Fruit fly (Drosophila melanogaster) whole organism: ENCODE measurements around the gene CG4960.

Experiments used
- CG8478 ChIP-seq: fragments of >200 bp; optimal IDR thresholded peaks from 2 replicates; lab custom pipeline; 2018; ENCODE audit warnings: inconsistent platforms
- Dll ChIP-seq: fragments of >200 bp; optimal IDR thresholded peaks from 2 replicates; lab custom pipeline; 2017
- EcR ChIP-seq, 2 experiments: fragments of >200 bp; optimal IDR thresholded peaks; 2 replicates each; lab custom pipeline; 2017; ENCODE audit warnings: missing biosample characterization in 2 of 2, missing genetic modification characterization in 2 of 2, missing genetic modification reagents in 2 of 2
- pan ChIP-seq: fragments of >200 bp; optimal IDR thresholded peaks from 2 replicates; lab custom pipeline; 2017
- psq ChIP-seq: fragments of >200 bp; optimal IDR thresholded peaks from 2 replicates; lab custom pipeline; 2017
- usp ChIP-seq: fragments of >200 bp; optimal IDR thresholded peaks from 2 replicates; lab custom pipeline; 2017; ENCODE audit warnings: missing biosample characterization, missing genetic modification characterization, mixed read lengths

Gene CG4960

DNA sequence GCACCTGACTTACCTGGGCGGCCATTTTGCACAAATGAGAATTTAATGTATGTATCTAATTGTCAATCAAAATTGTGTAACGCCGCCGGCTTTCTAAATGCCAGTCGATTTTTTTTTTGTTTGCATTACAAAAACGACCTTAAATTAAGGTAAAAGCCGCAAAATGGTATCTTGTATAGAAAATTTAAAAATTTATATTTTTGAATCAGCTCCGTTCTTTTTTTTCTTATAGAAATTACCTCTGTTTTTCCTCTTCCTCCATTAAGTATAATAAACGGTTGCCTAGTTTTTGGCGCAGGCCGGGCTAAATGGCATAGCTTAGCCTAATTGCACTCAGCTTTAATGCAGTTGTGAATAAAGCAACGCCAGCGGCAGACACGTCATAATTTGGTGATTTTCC lies at the start of gene CG4960:
TSS of gene CG4960 (minus strand) at position 101 of the 400 bp plus-strand sequence.
- no peak for TF ChIP-seq Dll (lab: Kevin White, UChicago)

- TF ChIP-seq psq (lab: Kevin White, UChicago) (no peak), usp (GFP tag; lab: Kevin White, UChicago) (no peak), EcR (GFP tag; optimal IDR thresholded peaks at IDR 0.05; lab: Kevin White, UChicago) (no peak), Dll (lab: Kevin White, UChicago) (no peak), CG8478 (lab: Kevin White, UChicago) (no peak), pan (lab: Kevin White, UChicago) (no peak)
Observed at dm6 chr3R:25831799-25832280, 44.7 kb upstream of the CG4960 start, which contains the start of the genes Mst57Da and alpha4GT2. Gene Mst57Da (minus strand): TSS chr3R:25831899. Gene alpha4GT2 (plus strand): TSS chr3R:25832230.

- TF ChIP-seq usp (GFP tag; lab: Kevin White, UChicago) = no peak
- no peak for TF ChIP-seq Dll (lab: Kevin White, UChicago)
- no peak for TF ChIP-seq psq (lab: Kevin White, UChicago)
- no peak for TF ChIP-seq CG8478 (lab: Kevin White, UChicago)
- no peak for TF ChIP-seq EcR (GFP tag; optimal IDR thresholded peaks at IDR 0.05; lab: Kevin White, UChicago)
- no peak for TF ChIP-seq pan (lab: Kevin White, UChicago)
Observed at dm6 chr3R:25830814-25831213, 43.7 kb upstream of the CG4960 start, which contains the start of gene Mst57Db. Gene Mst57Db (minus strand): TSS chr3R:25830914.

dm6 chr3R:25830128-25830527 lies 43.0 kb upstream of the CG4960 start, which contains the start of gene Sfp96F:
Gene Sfp96F (minus strand): TSS chr3R:25830228.
- no peak for TF ChIP-seq Dll (lab: Kevin White, UChicago)
- TF ChIP-seq usp (GFP tag; lab: Kevin White, UChicago) = no peak
- no peak for TF ChIP-seq psq (lab: Kevin White, UChicago)
- no peak for TF ChIP-seq EcR (GFP tag; optimal IDR thresholded peaks at IDR 0.05; lab: Kevin White, UChicago)
- TF ChIP-seq CG8478 (lab: Kevin White, UChicago) = no peak
- no peak for TF ChIP-seq pan (lab: Kevin White, UChicago)

DNA sequence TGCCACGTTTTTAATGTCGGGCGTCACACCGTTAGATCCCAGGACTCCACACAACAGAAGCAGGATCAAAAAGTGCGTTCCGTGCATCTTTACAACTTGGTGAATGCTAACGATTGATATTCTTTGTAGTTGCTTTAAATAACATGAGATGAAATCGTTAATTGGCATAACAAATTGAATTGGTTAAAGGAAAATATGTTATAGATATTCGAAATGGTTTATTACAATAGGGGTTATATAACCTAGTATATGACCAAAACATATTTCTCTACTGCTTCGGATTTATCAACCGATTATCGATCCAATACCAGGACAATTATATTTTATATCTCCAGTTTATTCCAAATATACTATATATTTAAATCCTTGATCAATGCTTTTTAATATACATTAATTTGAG lies 42.5 kb upstream of the CG4960 start, which contains the start of gene Mst57Dc:
TSS of gene Mst57Dc (minus strand) at position 101 of the 400 bp plus-strand sequence.
- TF ChIP-seq CG8478 (lab: Kevin White, UChicago) (no peak), pan (lab: Kevin White, UChicago) (no peak), Dll (lab: Kevin White, UChicago) (no peak), psq (lab: Kevin White, UChicago) (no peak), EcR (GFP tag; optimal IDR thresholded peaks at IDR 0.05; lab: Kevin White, UChicago) (no peak)

dm6 chr3R:25815179-25815578 lies 28.1 kb upstream of the CG4960 start, which contains the start of gene CG14354:
Gene CG14354 (plus strand): TSS chr3R:25815479.
- TF ChIP-seq CG8478 (lab: Kevin White, UChicago) = no peak
- TF ChIP-seq pan (lab: Kevin White, UChicago) = no peak
- no peak for TF ChIP-seq psq (lab: Kevin White, UChicago)
- no peak for TF ChIP-seq EcR (GFP tag; optimal IDR thresholded peaks at IDR 0.05; lab: Kevin White, UChicago)
- no peak for TF ChIP-seq usp (GFP tag; lab: Kevin White, UChicago)
- TF ChIP-seq Dll (lab: Kevin White, UChicago) = no peak

- TF ChIP-seq pan (lab: Kevin White, UChicago) (no peak), psq (lab: Kevin White, UChicago) (no peak), EcR (GFP tag; optimal IDR thresholded peaks at IDR 0.05; lab: Kevin White, UChicago) (no peak), usp (GFP tag; lab: Kevin White, UChicago) (no peak), CG8478 (lab: Kevin White, UChicago) (no peak), Dll (lab: Kevin White, UChicago) (no peak)
Observed at dm6 chr3R:25811611-25812010, 24.5 kb upstream of the CG4960 start, which contains the start of the genes Acam and CG17770. Gene Acam (plus strand): TSS chr3R:25811911. Gene CG17770 (plus strand): TSS chr3R:25811911.

DNA sequence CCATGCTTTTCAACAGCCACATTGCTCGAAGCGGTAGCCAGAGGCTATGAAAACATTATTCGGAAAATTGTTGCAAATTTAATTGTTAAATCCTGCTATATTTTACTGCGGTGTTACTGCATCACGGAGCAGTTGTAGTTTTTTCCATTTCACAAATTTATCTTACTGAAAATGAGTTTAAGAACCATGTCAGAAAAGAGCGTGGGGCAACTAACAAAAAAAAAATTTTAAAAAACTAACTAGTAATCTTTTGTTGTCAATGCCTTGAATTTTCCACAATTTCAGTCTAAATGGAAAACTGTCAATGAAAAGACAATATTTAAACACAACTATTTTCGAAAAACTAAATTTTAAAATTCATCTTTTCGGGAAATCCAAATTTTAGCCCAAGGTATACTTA lies 23.7 kb upstream of the CG4960 start, which contains the start of gene CG5024:
TSS of gene CG5024 (plus strand) at position 301 of the 400 bp plus-strand sequence.
- TF ChIP-seq CG8478 (lab: Kevin White, UChicago) = no peak
- TF ChIP-seq psq (lab: Kevin White, UChicago) = no peak
- no peak for TF ChIP-seq usp (GFP tag; lab: Kevin White, UChicago)
- no peak for TF ChIP-seq pan (lab: Kevin White, UChicago)
- no peak for TF ChIP-seq Dll (lab: Kevin White, UChicago)
- no peak for TF ChIP-seq EcR (GFP tag; optimal IDR thresholded peaks at IDR 0.05; lab: Kevin White, UChicago)

DNA sequence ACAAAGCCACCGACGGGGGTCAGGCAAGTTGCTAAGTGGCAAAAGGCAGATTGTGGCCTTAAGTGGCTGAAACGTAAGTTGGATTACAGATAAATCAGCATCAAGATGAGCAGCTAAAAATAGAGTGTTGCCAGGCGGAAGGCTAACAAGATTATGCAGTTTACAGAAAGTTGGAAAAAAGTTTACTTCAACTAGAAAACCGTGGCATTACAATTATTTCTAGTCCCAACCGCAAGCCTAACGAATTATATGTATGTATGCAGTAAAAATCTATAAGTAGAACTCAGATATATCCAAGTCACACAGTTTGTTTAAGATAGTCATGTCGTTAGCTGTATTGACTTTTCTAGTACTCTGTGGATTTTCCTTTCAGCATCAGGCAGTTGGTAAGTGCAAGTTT lies 19.0 kb upstream of the CG4960 start, which contains the start of gene BG642167:
TSS of gene BG642167 (plus strand) at position 301 of the 400 bp plus-strand sequence.
- TF ChIP-seq CG8478 (lab: Kevin White, UChicago) = no peak
- no peak for TF ChIP-seq EcR (GFP tag; optimal IDR thresholded peaks at IDR 0.05; lab: Kevin White, UChicago)
- TF ChIP-seq pan (lab: Kevin White, UChicago) = no peak
- no peak for TF ChIP-seq Dll (lab: Kevin White, UChicago)
- no peak for TF ChIP-seq usp (GFP tag; lab: Kevin White, UChicago)
- TF ChIP-seq psq (lab: Kevin White, UChicago) = no peak

dm6 chr3R:25791807-25792206 lies 4.7 kb upstream of the CG4960 start:
- no peak for TF ChIP-seq EcR (GFP tag; optimal IDR thresholded peaks at IDR 0.05; lab: Kevin White, UChicago)
- TF ChIP-seq CG8478 (lab: Kevin White, UChicago) = no peak
- no peak for TF ChIP-seq usp (GFP tag; lab: Kevin White, UChicago)
- TF ChIP-seq psq (lab: Kevin White, UChicago) = no peak
- TF ChIP-seq Dll (lab: Kevin White, UChicago) = no peak
- TF ChIP-seq pan (lab: Kevin White, UChicago) = no peak

- TF ChIP-seq pan (lab: Kevin White, UChicago) = no peak
- no peak for TF ChIP-seq Dll (lab: Kevin White, UChicago)
- TF ChIP-seq usp (GFP tag; lab: Kevin White, UChicago) = no peak
- no peak for TF ChIP-seq CG8478 (lab: Kevin White, UChicago)
- no peak for TF ChIP-seq EcR (GFP tag; optimal IDR thresholded peaks at IDR 0.05; lab: Kevin White, UChicago)
- TF ChIP-seq psq (lab: Kevin White, UChicago) = no peak
Observed at dm6 chr3R:25790371-25790770, 3.3 kb upstream of the CG4960 start, which contains the start of gene CG31093. Gene CG31093 (minus strand): TSS chr3R:25790471.
